Worm (Caenorhabditis elegans) whole organism, midembryonic: ENCODE measurements around the gene irld-48.

ENCODE experiments used
- cog-1 ChIP-seq: sonication (generic microtip); optimal IDR thresholded peaks from 2 replicates; lab custom pipeline; 2016; ENCODE audit warnings: missing genetic modification characterization, missing compliant biosample characterization
- tab-1 ChIP-seq: fragments of 200-800 bp; sonication (Bioruptor generic); IDR thresholded peaks from 2 replicates; pipeline ENCODE4 v1.3.6; 2022; ENCODE audit warnings: missing genetic modification characterization, missing compliant biosample characterization
- ztf-23 ChIP-seq: fragments of 200-800 bp; sonication (Bioruptor generic); IDR thresholded peaks from 2 replicates; pipeline ENCODE4 v1.3.6; 2022; ENCODE audit warnings: missing genetic modification reagents, missing genetic modification characterization, missing compliant biosample characterization

ce11 chrII:2994590-2995392 is 38.9 kb downstream of the irld-48 start:
- no peak for TF ChIP-seq ztf-23 (GFP tag; lab: Robert Waterston, UW)
- peak; percentile 26 for TF ChIP-seq cog-1 (tag; lab: Kevin White, UChicago)
- no peak for TF ChIP-seq tab-1
